Fruit fly (Drosophila melanogaster): ENCODE results near the gene GC1.

Gene GC1

DNA sequence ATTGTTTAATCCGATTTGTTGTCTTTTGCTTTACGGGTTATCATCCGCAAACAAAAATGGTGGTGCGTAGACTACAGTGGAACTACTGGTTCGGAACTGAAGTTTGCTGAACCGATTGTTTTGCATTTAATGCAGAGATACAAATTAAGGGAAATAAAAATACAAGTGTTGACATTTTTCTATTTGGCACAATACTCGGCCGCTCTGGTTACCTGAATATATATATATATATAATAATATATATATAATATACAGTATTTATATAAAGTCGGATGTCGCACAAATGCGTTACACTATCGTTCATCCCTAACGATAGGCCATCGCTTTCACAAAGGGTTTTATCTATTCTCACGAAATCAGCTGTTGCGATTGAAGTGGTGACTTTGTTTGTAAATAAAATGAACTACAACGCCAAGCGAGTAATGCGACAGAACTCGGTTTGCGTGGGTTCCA, 49.3 kb downstream of the GC1 start, which contains the start of the genes DCAF12 and Spt3 (continued):
- TF ChIP-seq ro (GFP tag; IDR thresholded peaks at IDR 0.05) (no peak), CoRest (tag; optimal IDR thresholded peaks at IDR 0.05) (peak; percentile 76), sens (GFP tag) (no peak), twi (tag; optimal IDR thresholded peaks at IDR 0.05) (peak; percentile 69), CG3995 (GFP tag; optimal IDR thresholded peaks at IDR 0.05) (peak; percentile 27), CG6654 (GFP tag; optimal IDR thresholded peaks at IDR 0.05) (no peak), Fer2 (tag; optimal IDR thresholded peaks at IDR 0.05) (peak; percentile 27), eyg (GFP tag; optimal IDR thresholded peaks at IDR 0.05) (peak; percentile 47), E2f1 (GFP tag; IDR thresholded peaks at IDR 0.05) (peak; percentile 31; the same call in 1 of the 2 replicates), CG7963 (GFP tag; IDR thresholded peaks at IDR 0.05; ENCODE audit: partially characterized antibody) (peak; percentile 88), CG30431 (GFP tag; optimal IDR thresholded peaks at IDR 0.05) (peak; percentile 40), crol (GFP tag; IDR thresholded peaks at IDR 0.05) (no peak), lov (optimal IDR thresholded peaks at IDR 0.05) (no peak), lov (GFP tag; IDR thresholded peaks at IDR 0.05) (no peak), CG34376 (GFP tag; optimal IDR thresholded peaks at IDR 0.05) (no peak), Oaz (GFP tag; IDR thresholded peaks at IDR 0.05) (no peak), CG2875 (GFP tag; optimal IDR thresholded peaks at IDR 0.05) (no peak), tna (GFP tag; IDR thresholded peaks at IDR 0.05; ENCODE audit: partially characterized antibody) (peak; percentile 82), ERR (GFP tag; optimal IDR thresholded peaks at IDR 0.05) (peak; percentile 66), Max (GFP tag; optimal IDR thresholded peaks at IDR 0.05) (no peak), CG10431 (GFP tag; optimal IDR thresholded peaks at IDR 0.05) (no peak), NC2α (GFP tag; optimal IDR thresholded peaks at IDR 0.05) (no peak), CG15601 (tag; optimal IDR thresholded peaks at IDR 0.05) (peak; percentile 64), unpg (GFP tag; optimal IDR thresholded peaks at IDR 0.05) (no peak), NC2β (GFP tag; optimal IDR thresholded peaks at IDR 0.05) (no peak), CG30403 (GFP tag; optimal IDR thresholded peaks at IDR 0.05) (peak; percentile 33), grau (tag; optimal IDR thresholded peaks at IDR 0.05) (peak; percentile 79), YL-1 (GFP tag; optimal IDR thresholded peaks at IDR 0.05) (peak; percentile 5), CG4404 (GFP tag; IDR thresholded peaks at IDR 0.05) (peak; percentile 58; the same call in 1 of the 2 replicates), ranshi (GFP tag; IDR thresholded peaks at IDR 0.05) (no peak; the same call in 1 of the 2 replicates), CG1603 (tag; optimal IDR thresholded peaks at IDR 0.05) (no peak), vfl (GFP tag; optimal IDR thresholded peaks at IDR 0.05) (no peak), D19B (GFP tag; optimal IDR thresholded peaks at IDR 0.05) (peak; percentile 10), CG16779 (GFP tag; IDR thresholded peaks at IDR 0.05) (no peak), pho (GFP tag; optimal IDR thresholded peaks at IDR 0.05) (no peak), CG10543 (GFP tag; optimal IDR thresholded peaks at IDR 0.05) (peak; percentile 67), CG2129 (GFP tag; IDR thresholded peaks at IDR 0.05; ENCODE audit: partially characterized antibody) (peak; percentile 94), prd (optimal IDR thresholded peaks at IDR 0.05) (no peak), prd (GFP tag; IDR thresholded peaks at IDR 0.05) (peak; percentile 69; the same call in 2 of the 3 replicates), Aef1 (GFP tag; IDR thresholded peaks at IDR 0.05) (peak; percentile 56), CG7987 (GFP tag; optimal IDR thresholded peaks at IDR 0.05) (no peak), CG4730 (GFP tag; IDR thresholded peaks at IDR 0.05) (peak; percentile 32; the same call in 1 of the 2 replicates), CG17568 (GFP tag; optimal IDR thresholded peaks at IDR 0.05) (no peak), CG12391 (tag; optimal IDR thresholded peaks at IDR 0.05) (peak; percentile 76), gsb (GFP tag; IDR thresholded peaks at IDR 0.05) (no peak), wdn (GFP tag; IDR thresholded peaks at IDR 0.05) (0 out of 2 replicates have a peak, but pooled peaks have one; percentile 21), Optix (GFP tag; IDR thresholded peaks at IDR 0.05) (no peak), CG8388 (GFP tag; optimal IDR thresholded peaks at IDR 0.05) (peak; percentile 38), row (GFP tag; IDR thresholded peaks at IDR 0.05) (peak; percentile 97), CG3847 (GFP tag; IDR thresholded peaks at IDR 0.05) (peak; percentile 63), CG1832 (GFP tag; optimal IDR thresholded peaks at IDR 0.05) (no peak), Spps (tag; optimal IDR thresholded peaks at IDR 0.05) (peak; percentile 28)
